Worm (Caenorhabditis elegans) whole organism, L4/young adult: ENCODE measurements around the gene memi-3.

Experiments used
- dao-5 ChIP-seq: sonication (generic microtip); optimal IDR thresholded peaks from 2 replicates; lab custom pipeline; 2016; ENCODE audit warnings: missing genotype, missing genetic modification characterization, moderate library complexity, missing compliant biosample characterization
- him-1 ChIP-seq: sonication (generic microtip); optimal IDR thresholded peaks from 2 replicates; lab custom pipeline; 2016; ENCODE audit warnings: missing genotype, missing genetic modification reagents, missing genetic modification characterization, missing compliant biosample characterization

DNA sequence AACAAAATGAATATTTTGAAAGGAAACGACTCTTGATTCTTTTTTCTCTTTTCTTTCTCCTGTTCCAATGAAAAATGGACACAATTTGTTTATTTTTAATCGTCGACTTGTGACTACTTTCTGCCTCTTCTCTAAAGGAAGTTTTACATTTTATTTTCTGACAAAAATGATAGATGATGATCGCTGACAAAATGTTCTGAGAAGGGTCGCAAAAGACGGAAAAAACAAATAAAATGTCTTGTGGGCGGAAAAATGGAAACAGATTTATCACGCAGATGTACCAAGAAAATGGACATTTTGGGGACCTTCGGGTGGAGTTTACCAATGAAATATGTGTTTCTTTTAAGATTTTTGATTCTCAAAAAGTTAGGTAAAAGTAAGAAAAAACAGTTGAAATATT is 49.8 kb upstream of the memi-3 start:
- TF ChIP-seq dao-5 (tag; lab: Kevin White, UChicago) = no peak
- no peak for TF ChIP-seq him-1 (tag; lab: Kevin White, UChicago)
